Fruit fly (Drosophila melanogaster): ENCODE measurements around the gene CG34174.

CG34174 gene

dm6 chr2L:2217067-2217684, 3.1 kb downstream of the CG34174 start, which contains the start of the genes CG15386, CG42371 and mio (continued):
- TF ChIP-seq zen (tag; optimal IDR thresholded peaks at IDR 0.05) (peak; percentile 44), CG10959 (GFP tag; IDR thresholded peaks at IDR 0.05) (no peak), pita (GFP tag; optimal IDR thresholded peaks at IDR 0.05) (no peak), da (GFP tag; optimal IDR thresholded peaks at IDR 0.05) (no peak), h (optimal IDR thresholded peaks at IDR 0.05) (no peak), luna (GFP tag; optimal IDR thresholded peaks at IDR 0.05) (no peak), CG10147 (GFP tag; optimal IDR thresholded peaks at IDR 0.05) (no peak), CG7271 (tag; optimal IDR thresholded peaks at IDR 0.05) (no peak), CG8388 (GFP tag; optimal IDR thresholded peaks at IDR 0.05) (no peak), bab2 (GFP tag; optimal IDR thresholded peaks at IDR 0.05) (no peak), CG15601 (tag; optimal IDR thresholded peaks at IDR 0.05) (no peak), nerfin-2 (GFP tag; IDR thresholded peaks at IDR 0.05; ENCODE audit: partially characterized antibody) (no peak; the same call in 1 of the 2 replicates), dysf (GFP tag; IDR thresholded peaks at IDR 0.05) (no peak), CG11247 (GFP tag; IDR thresholded peaks at IDR 0.05) (no peak), CG6765 (GFP tag; optimal IDR thresholded peaks at IDR 0.05) (no peak), CG4730 (GFP tag; IDR thresholded peaks at IDR 0.05) (no peak), ftz-f1 (GFP tag; optimal IDR thresholded peaks at IDR 0.05) (no peak), her (GFP tag; optimal IDR thresholded peaks at IDR 0.05) (peak; percentile 11), Trl (optimal IDR thresholded peaks at IDR 0.05) (no peak), Trl (GFP tag; optimal IDR thresholded peaks at IDR 0.05) (peak; percentile 41), prd (optimal IDR thresholded peaks at IDR 0.05) (no peak), prd (GFP tag; IDR thresholded peaks at IDR 0.05) (0 out of 3 replicates have a peak, but pooled peaks have one; percentile 29), CG11560 (tag; IDR thresholded peaks at IDR 0.05) (no peak), jumu (GFP tag; optimal IDR thresholded peaks at IDR 0.05) (no peak), CG32772 (GFP tag; IDR thresholded peaks at IDR 0.05) (no peak), Fer1 (GFP tag; optimal IDR thresholded peaks at IDR 0.05) (peak; percentile 42), unc-4 (GFP tag; IDR thresholded peaks at IDR 0.05; ENCODE audit: partially characterized antibody) (peak; percentile 53), grn (GFP tag; optimal IDR thresholded peaks at IDR 0.05) (no peak), Nf-YC (tag; optimal IDR thresholded peaks at IDR 0.05) (no peak), hth (optimal IDR thresholded peaks at IDR 0.05) (no peak), mirr (GFP tag; optimal IDR thresholded peaks at IDR 0.05) (peak; percentile 47), pb (GFP tag; optimal IDR thresholded peaks at IDR 0.05) (no peak), CG7839 (tag; optimal IDR thresholded peaks at IDR 0.05) (no peak), peb (GFP tag; IDR thresholded peaks at IDR 0.05) (no peak), wdn (GFP tag; IDR thresholded peaks at IDR 0.05) (0 out of 2 replicates have a peak, but pooled peaks have one; percentile 19), Xbp1 (GFP tag; optimal IDR thresholded peaks at IDR 0.05) (no peak), CG17361 (GFP tag; IDR thresholded peaks at IDR 0.05) (no peak), NC2α (GFP tag; optimal IDR thresholded peaks at IDR 0.05) (no peak), Awh (GFP tag; IDR thresholded peaks at IDR 0.05) (no peak), CG5180 (GFP tag; optimal IDR thresholded peaks at IDR 0.05) (no peak), CG4404 (GFP tag; IDR thresholded peaks at IDR 0.05) (no peak), C15 (GFP tag; IDR thresholded peaks at IDR 0.05) (no peak), Rx (GFP tag; IDR thresholded peaks at IDR 0.05) (no peak), stc (GFP tag; IDR thresholded peaks at IDR 0.05) (no peak), abd-A (tag; optimal IDR thresholded peaks at IDR 0.05) (no peak), CG6254 (GFP tag; optimal IDR thresholded peaks at IDR 0.05) (no peak), ewg (GFP tag; optimal IDR thresholded peaks at IDR 0.05) (no peak), CG12659 (GFP tag; optimal IDR thresholded peaks at IDR 0.05) (peak; percentile 52), caup (GFP tag; optimal IDR thresholded peaks at IDR 0.05; ENCODE audit: severe bottlenecking) (peak; percentile 9), CG13894 (tag; optimal IDR thresholded peaks at IDR 0.05) (no peak), p53 (GFP tag; optimal IDR thresholded peaks at IDR 0.05) (no peak), fd96Cb (tag; optimal IDR thresholded peaks at IDR 0.05) (no peak)

All from whole organism, embryonic.